Fruit fly (Drosophila melanogaster) whole organism, wandering third instar larva: ENCODE data around the gene CG42521.

Source experiments
- Abd-B ChIP-seq: fragments of >200 bp; optimal IDR thresholded peaks from 2 replicates; lab custom pipeline; 2017; ENCODE audit warnings: missing biosample characterization, missing genetic modification characterization
- CG32264 ChIP-seq: fragments of 200-800 bp; sonication (Bioruptor generic); optimal IDR thresholded peaks from 2 replicates; lab custom pipeline; 2016; ENCODE audit warnings: missing biosample characterization, missing genetic modification characterization
- CG9705 ChIP-seq: fragments of 200-800 bp; sonication (Bioruptor generic); optimal IDR thresholded peaks from 2 replicates; lab custom pipeline; 2018; ENCODE audit warnings: missing biosample characterization, mild to moderate bottlenecking, missing genetic modification characterization
- CrebA ChIP-seq: fragments of 200-800 bp; sonication (Bioruptor generic); optimal IDR thresholded peaks from 2 replicates; lab custom pipeline; 2016; ENCODE audit warnings: missing biosample characterization, mild to moderate bottlenecking, missing genetic modification characterization, borderline replicate concordance
- Dfd ChIP-seq: fragments of >200 bp; optimal IDR thresholded peaks from 2 replicates; lab custom pipeline; 2017; ENCODE audit warnings: missing biosample characterization, missing genetic modification characterization
- HLH106 ChIP-seq: fragments of 200-800 bp; optimal IDR thresholded peaks from 3 replicates; lab custom pipeline; 2019; ENCODE audit warnings: missing biosample characterization, mild to moderate bottlenecking, missing genetic modification characterization, moderate library complexity
- Hnf4 ChIP-seq: fragments of 200-800 bp; sonication (Bioruptor generic); optimal IDR thresholded peaks from 2 replicates; lab custom pipeline; 2016; ENCODE audit warnings: missing biosample characterization, mild to moderate bottlenecking, missing genetic modification characterization
- Hr83 ChIP-seq: fragments of 200-300 bp; sonication (Bioruptor generic); optimal IDR thresholded peaks from 2 replicates; lab custom pipeline; 2016; ENCODE audit warnings: missing biosample characterization, mild to moderate bottlenecking, missing genetic modification characterization, moderate library complexity; ENCODE audit not compliant: poor library complexity, severe bottlenecking
- Jra ChIP-seq: sonication (Bioruptor generic); optimal IDR thresholded peaks from 2 replicates; lab custom pipeline; 2016; ENCODE audit warnings: missing biosample characterization, missing genetic modification characterization
- Mio ChIP-seq: sonication (Bioruptor generic); optimal IDR thresholded peaks from 2 replicates; lab custom pipeline; 2016; ENCODE audit warnings: missing biosample characterization, missing genetic modification characterization
- Myc ChIP-seq: fragments of >200 bp; optimal IDR thresholded peaks from 2 replicates; lab custom pipeline; 2017
- N ChIP-seq: fragments of >200 bp; optimal IDR thresholded peaks from 2 replicates; lab custom pipeline; 2018; ENCODE audit warnings: missing biosample characterization, missing external identifiers, missing genetic modification characterization
- OdsH ChIP-seq: fragments of 200-800 bp; sonication (Bioruptor generic); optimal IDR thresholded peaks from 2 replicates; lab custom pipeline; 2016; ENCODE audit warnings: missing biosample characterization, mild to moderate bottlenecking, missing genetic modification characterization
- Sp1 ChIP-seq: fragments of 200-800 bp; sonication (Bioruptor generic); optimal IDR thresholded peaks from 3 replicates; lab custom pipeline; 2019; ENCODE audit warnings: missing biosample characterization, mild to moderate bottlenecking, missing genetic modification characterization, moderate library complexity
- br ChIP-seq: fragments of 200-800 bp; sonication (Bioruptor generic); optimal IDR thresholded peaks from 2 replicates; lab custom pipeline; 2016; ENCODE audit warnings: missing biosample characterization, missing genetic modification characterization
- brk ChIP-seq: fragments of 200-800 bp; sonication (Bioruptor generic); optimal IDR thresholded peaks from 2 replicates; lab custom pipeline; 2016; ENCODE audit warnings: missing biosample characterization, mild to moderate bottlenecking, missing genetic modification characterization
- dl ChIP-seq, 2 experiments: fragments of 175-275, 200-275 bp in 1 of 2; fragments of 200-275 bp in 1 of 2; sonication (Bioruptor generic); optimal IDR thresholded peaks; lab custom pipeline; 2018; ENCODE audit warnings: mild to moderate bottlenecking in 2 of 2, missing biosample characterization in 2 of 2, missing genetic modification characterization in 2 of 2, moderate library complexity in 2 of 2; ENCODE audit not compliant: partially characterized antibody in 2 of 2, insufficient read depth in 1 of 2
- dmrt93B ChIP-seq: fragments of 200-800 bp; sonication (Bioruptor generic); optimal IDR thresholded peaks from 2 replicates; lab custom pipeline; 2018; ENCODE audit warnings: missing biosample characterization, mild to moderate bottlenecking, missing genetic modification characterization
- dsf ChIP-seq: sonication (Bioruptor generic); optimal IDR thresholded peaks from 2 replicates; lab custom pipeline; 2016; ENCODE audit warnings: missing biosample characterization, missing genetic modification characterization, borderline replicate concordance
- ey ChIP-seq: fragments of 200-800 bp; sonication (Bioruptor generic); optimal IDR thresholded peaks from 2 replicates; lab custom pipeline; 2016; ENCODE audit warnings: missing biosample characterization, missing genetic modification characterization
- foxo ChIP-seq, 2 experiments: fragments of 200-800 bp; sonication (Bioruptor generic); optimal IDR thresholded peaks; 2 replicates in 1 of 2; 3 replicates in 1 of 2; lab custom pipeline; 2016 to 2017; ENCODE audit warnings: missing biosample characterization in 2 of 2, missing genetic modification characterization in 2 of 2
- fru ChIP-seq: fragments of 200-800 bp; sonication (Bioruptor generic); optimal IDR thresholded peaks from 3 replicates; lab custom pipeline; 2016; ENCODE audit warnings: missing biosample characterization, mild to moderate bottlenecking, missing genetic modification characterization
- h ChIP-seq: fragments of 200-800 bp; sonication (Bioruptor generic); optimal IDR thresholded peaks from 3 replicates; lab custom pipeline; 2016; ENCODE audit warnings: missing biosample characterization, mild to moderate bottlenecking, missing genetic modification characterization
- jim ChIP-seq: fragments of 175-275, 200-325 bp; sonication (Bioruptor generic); optimal IDR thresholded peaks from 2 replicates; lab custom pipeline; 2016; ENCODE audit warnings: missing biosample characterization, mild to moderate bottlenecking, missing genetic modification characterization
- lola ChIP-seq: fragments of >200 bp; optimal IDR thresholded peaks from 2 replicates; lab custom pipeline; 2017; ENCODE audit warnings: missing biosample characterization, missing genetic modification characterization
- pan ChIP-seq: fragments of >200 bp; optimal IDR thresholded peaks from 2 replicates; lab custom pipeline; 2017
- psq ChIP-seq: fragments of 200-800 bp; sonication (Bioruptor generic); optimal IDR thresholded peaks from 3 replicates; lab custom pipeline; 2017; ENCODE audit warnings: missing biosample characterization, mild to moderate bottlenecking, missing genetic modification characterization, moderate library complexity
- rgr ChIP-seq: fragments of 200-800 bp; sonication (Bioruptor generic); optimal IDR thresholded peaks from 3 replicates; lab custom pipeline; 2016; ENCODE audit warnings: missing biosample characterization, mild to moderate bottlenecking, missing genetic modification characterization
- sage ChIP-seq: fragments of 200-800 bp; sonication (Bioruptor generic); optimal IDR thresholded peaks from 2 replicates; lab custom pipeline; 2016; ENCODE audit warnings: missing biosample characterization, mild to moderate bottlenecking, missing genetic modification characterization
- tai ChIP-seq: sonication (Bioruptor generic); optimal IDR thresholded peaks from 2 replicates; lab custom pipeline; 2016; ENCODE audit warnings: missing biosample characterization, missing genetic modification characterization
- usp ChIP-seq: fragments of >200 bp; optimal IDR thresholded peaks from 2 replicates; lab custom pipeline; 2017; ENCODE audit warnings: missing biosample characterization, missing genetic modification characterization
- woc ChIP-seq: sonication (Bioruptor generic); optimal IDR thresholded peaks from 2 replicates; lab custom pipeline; 2016; ENCODE audit warnings: missing biosample characterization, mild to moderate bottlenecking, missing genetic modification characterization

Gene CG42521

DNA sequence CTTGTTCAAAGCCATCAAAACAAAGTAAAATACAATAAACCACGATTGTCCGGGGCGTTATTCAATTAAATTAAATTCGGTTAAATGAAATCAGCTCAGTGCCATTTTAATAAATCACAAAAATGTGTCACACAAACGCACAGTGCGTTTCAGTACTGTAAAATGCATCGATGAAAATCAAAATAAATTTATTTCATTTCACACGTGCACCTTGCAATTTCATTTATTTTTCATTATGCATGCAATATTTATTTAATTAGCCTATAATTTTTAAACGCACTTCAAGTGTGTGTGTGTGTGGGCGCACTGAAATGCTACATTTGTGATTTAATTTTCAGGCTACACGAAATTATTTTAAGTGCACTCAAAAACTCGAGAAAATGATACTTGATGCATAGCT lies 31.1 kb upstream of the CG42521 start:
- no peak for TF ChIP-seq usp
- no peak for TF ChIP-seq ey (GFP tag; lab: Kevin White, UChicago)
- no peak for TF ChIP-seq Dfd (GFP tag; lab: Kevin White, UChicago)
- no peak for TF ChIP-seq h
- TF ChIP-seq HLH106 = no peak
- no peak for TF ChIP-seq Hnf4 (GFP tag; lab: Kevin White, UChicago)
- TF ChIP-seq fru (GFP tag; lab: Kevin White, UChicago) = no peak
- no peak for TF ChIP-seq tai (GFP tag; lab: Kevin White, UChicago)
- TF ChIP-seq Myc (lab: Kevin White, UChicago) = no peak
- TF ChIP-seq CrebA (GFP tag; lab: Kevin White, UChicago) = no peak
- no peak for TF ChIP-seq lola (GFP tag; lab: Kevin White, UChicago)
- no peak for TF ChIP-seq psq (GFP tag; lab: Kevin White, UChicago)
- no peak for TF ChIP-seq CG9705 (GFP tag; lab: Kevin White, UChicago)
- no peak for TF ChIP-seq Abd-B (GFP tag; lab: Kevin White, UChicago)
- no peak for TF ChIP-seq N (GFP tag; lab: Kevin White, UChicago)

dm6 chr3L:10652487-10652886 lies 29.1 kb upstream of the CG42521 start:
- TF ChIP-seq rgr (GFP tag; lab: Kevin White, UChicago) (no peak), ey (GFP tag; lab: Kevin White, UChicago) (no peak), CG32264 (GFP tag; lab: Kevin White, UChicago) (no peak), N (GFP tag; lab: Kevin White, UChicago) (no peak), sage (GFP tag; lab: Kevin White, UChicago) (no peak), Mio (GFP tag; lab: Kevin White, UChicago) (no peak), CrebA (GFP tag; lab: Kevin White, UChicago) (no peak), pan (lab: Kevin White, UChicago) (no peak), foxo (GFP tag; optimal IDR thresholded peaks at IDR 0.05; lab: Kevin White, UChicago) (no peak), Sp1 (GFP tag; lab: Kevin White, UChicago) (no peak), Hnf4 (GFP tag; lab: Kevin White, UChicago) (no peak), dmrt93B (GFP tag; lab: Kevin White, UChicago) (no peak), fru (GFP tag; lab: Kevin White, UChicago) (no peak), Jra (no peak), jim (GFP tag; lab: Kevin White, UChicago) (no peak), Hr83 (GFP tag; lab: Kevin White, UChicago) (no peak), dl (GFP tag; optimal IDR thresholded peaks at IDR 0.05; lab: Kevin White, UChicago; ENCODE audit: insufficient read depth in 1 of 2, partially characterized antibody in 2 of 2) (no peak), tai (GFP tag; lab: Kevin White, UChicago) (no peak), HLH106 (no peak)

- no peak for TF ChIP-seq CrebA (GFP tag; lab: Kevin White, UChicago)
- TF ChIP-seq N (GFP tag; lab: Kevin White, UChicago) = no peak
- no peak for TF ChIP-seq br (GFP tag; lab: Kevin White, UChicago)
- TF ChIP-seq brk (GFP tag; lab: Kevin White, UChicago) = no peak
- TF ChIP-seq HLH106 = no peak
- no peak for TF ChIP-seq OdsH (GFP tag; lab: Kevin White, UChicago)
- TF ChIP-seq, all 38 proteins: peak for 0
Measured at dm6 chr3L:10651271-10651670, 27.9 kb upstream of the CG42521 start.

dm6 chr3L:10648431-10648830 lies 25.1 kb upstream of the CG42521 start:
- TF ChIP-seq HLH106 (no peak), Mio (GFP tag; lab: Kevin White, UChicago) (no peak), woc (GFP tag; lab: Kevin White, UChicago) (no peak), rgr (GFP tag; lab: Kevin White, UChicago) (no peak), fru (GFP tag; lab: Kevin White, UChicago) (no peak), CrebA (GFP tag; lab: Kevin White, UChicago) (no peak), sage (GFP tag; lab: Kevin White, UChicago) (no peak), h (no peak), usp (no peak), ey (GFP tag; lab: Kevin White, UChicago) (no peak), Hr83 (GFP tag; lab: Kevin White, UChicago) (no peak), N (GFP tag; lab: Kevin White, UChicago) (no peak), dsf (GFP tag; lab: Kevin White, UChicago) (no peak), pan (lab: Kevin White, UChicago) (no peak), OdsH (GFP tag; lab: Kevin White, UChicago) (no peak), psq (GFP tag; lab: Kevin White, UChicago) (no peak)
